Fruit fly (Drosophila melanogaster) whole organism, embryonic: ENCODE measurements around the gene TfIIA-S.

Experiments
- CG10979 ChIP-seq: fragments of 200-800 bp; sonication (Bioruptor generic); optimal IDR thresholded peaks from 2 replicates; lab custom pipeline; 2018; ENCODE audit warnings: missing biosample characterization, mild to moderate bottlenecking, missing genetic modification characterization, moderate library complexity
- CG12104 ChIP-seq: fragments of 200-800 bp; sonication (Bioruptor generic); optimal IDR thresholded peaks from 3 replicates; lab custom pipeline; 2016; ENCODE audit warnings: missing biosample characterization, missing genetic modification characterization
- CG14667 ChIP-seq: fragments of 200-800 bp; sonication (Bioruptor generic); IDR thresholded peaks from 2 replicates; pipeline ENCODE4 v1.3.6; 2022; ENCODE audit warnings: missing biosample characterization, missing genetic modification characterization
- CG1832 ChIP-seq: fragments of 200-800 bp; sonication (Bioruptor generic); optimal IDR thresholded peaks from 2 replicates; lab custom pipeline; 2017; ENCODE audit warnings: missing biosample characterization, mild to moderate bottlenecking, missing genetic modification characterization, inconsistent platforms
- CG18764 ChIP-seq: fragments of 200-800 bp; sonication (Bioruptor generic); optimal IDR thresholded peaks from 3 replicates; lab custom pipeline; 2016; ENCODE audit warnings: missing biosample characterization, missing genetic modification characterization
- CG2116 ChIP-seq: fragments of 200-800 bp; sonication (Bioruptor generic); optimal IDR thresholded peaks from 3 replicates; lab custom pipeline; 2018; ENCODE audit warnings: missing biosample characterization, mild to moderate bottlenecking, missing genetic modification characterization
- CG31441 ChIP-seq: fragments of 200-800 bp; sonication (Bioruptor generic); IDR thresholded peaks from 2 replicates; pipeline ENCODE4 v1.3.6; 2022; ENCODE audit warnings: missing biosample characterization, missing genetic modification characterization
- CG4424 ChIP-seq: fragments of 200-800 bp; sonication (Bioruptor generic); optimal IDR thresholded peaks from 3 replicates; lab custom pipeline; 2016; ENCODE audit warnings: missing biosample characterization, missing genetic modification characterization
- CG5953 ChIP-seq: fragments of 200-800 bp; sonication (Bioruptor generic); IDR thresholded peaks from 2 replicates; pipeline ENCODE4 v1.3.6; 2022; ENCODE audit warnings: missing biosample characterization, missing genetic modification characterization
- CG6765 ChIP-seq: fragments of 200-800 bp; sonication (Bioruptor generic); optimal IDR thresholded peaks from 3 replicates; lab custom pipeline; 2017; ENCODE audit warnings: missing biosample characterization, mild to moderate bottlenecking, missing genetic modification characterization
- CTCF ChIP-seq: fragments of 200-800 bp; sonication (Bioruptor generic); optimal IDR thresholded peaks from 2 replicates; lab custom pipeline; 2017; ENCODE audit warnings: missing biosample characterization, mild to moderate bottlenecking, missing genetic modification characterization, moderate library complexity
- CrebB ChIP-seq: fragments of 200-800 bp; sonication (Bioruptor generic); optimal IDR thresholded peaks from 3 replicates; lab custom pipeline; 2018; ENCODE audit warnings: missing biosample characterization, mild to moderate bottlenecking, missing genetic modification characterization
- Dek ChIP-seq: fragments of 200-800 bp; sonication (Bioruptor generic); optimal IDR thresholded peaks from 3 replicates; lab custom pipeline; 2019; ENCODE audit warnings: missing biosample characterization, mild to moderate bottlenecking, missing genetic modification characterization, moderate library complexity
- Dip3 ChIP-seq: fragments of 200-800 bp; sonication (Bioruptor generic); optimal IDR thresholded peaks from 3 replicates; lab custom pipeline; 2016; ENCODE audit warnings: missing biosample characterization, missing genetic modification characterization
- Dp ChIP-seq: fragments of 200-800 bp; sonication (Bioruptor generic); optimal IDR thresholded peaks from 2 replicates; lab custom pipeline; 2018; ENCODE audit warnings: missing biosample characterization, mild to moderate bottlenecking, missing genetic modification characterization, moderate library complexity
- Dref ChIP-seq: fragments of 200-800 bp; sonication (Bioruptor generic); IDR thresholded peaks from 2 replicates; pipeline ENCODE4 v1.3.6; 2022; ENCODE audit warnings: missing biosample characterization, missing genetic modification characterization
- Drgx ChIP-seq: fragments of 200-800 bp; sonication (Bioruptor generic); IDR thresholded peaks from 2 replicates; pipeline ENCODE4 v1.3.6; 2022; ENCODE audit warnings: missing biosample characterization, missing genetic modification characterization
- Fer3 ChIP-seq: fragments of 200-800 bp; sonication (Bioruptor generic); optimal IDR thresholded peaks from 2 replicates; lab custom pipeline; 2018; ENCODE audit warnings: missing biosample characterization, mild to moderate bottlenecking, missing genetic modification characterization, moderate library complexity
- H15 ChIP-seq: fragments of 200-800 bp; sonication (Bioruptor generic); IDR thresholded peaks from 3 replicates; pipeline ENCODE4 v1.3.6; 2022; ENCODE audit warnings: missing biosample characterization, missing genetic modification characterization
- Hr39 ChIP-seq: fragments of >200 bp; optimal IDR thresholded peaks from 2 replicates; lab custom pipeline; 2017
- Med ChIP-seq: fragments of 200-800 bp; sonication (Bioruptor generic); peaks from one replicate; lab custom pipeline; 2016; ENCODE audit warnings: missing biosample characterization, missing genetic modification characterization, mild to moderate bottlenecking, inconsistent platforms, moderate library complexity
- Sry-δ ChIP-seq: fragments of 200-800 bp; sonication (Bioruptor generic); optimal IDR thresholded peaks from 2 replicates; lab custom pipeline; 2016; ENCODE audit warnings: missing biosample characterization, missing genetic modification characterization
- ab ChIP-seq: fragments of 200-800 bp; sonication (Bioruptor generic); optimal IDR thresholded peaks from 2 replicates; lab custom pipeline; 2016; ENCODE audit warnings: missing biosample characterization, missing genetic modification characterization
- chif ChIP-seq, 2 experiments: fragments of 200-800 bp; sonication (Bioruptor generic); optimal IDR thresholded peaks; 3 replicates each; lab custom pipeline; 2016; ENCODE audit warnings: missing biosample characterization in 2 of 2, missing genetic modification characterization in 2 of 2
- chinmo ChIP-seq: fragments of 200-800 bp; sonication (Bioruptor generic); IDR thresholded peaks from 4 replicates; pipeline ENCODE4 v1.3.6; 2022; ENCODE audit warnings: missing biosample characterization, missing genetic modification characterization; ENCODE audit not compliant: partially characterized antibody
- danr ChIP-seq: fragments of 200-800 bp; sonication (Bioruptor generic); IDR thresholded peaks from 2 replicates; pipeline ENCODE4 v1.3.6; 2022; ENCODE audit warnings: missing biosample characterization, missing genetic modification characterization
- fd64A ChIP-seq: fragments of 200-800 bp; sonication (Bioruptor generic); optimal IDR thresholded peaks from 3 replicates; lab custom pipeline; 2018; ENCODE audit warnings: missing biosample characterization, mild to moderate bottlenecking, missing genetic modification characterization
- ftz-f1 ChIP-seq: fragments of 200-800 bp; sonication (Bioruptor generic); optimal IDR thresholded peaks from 2 replicates; lab custom pipeline; 2016; ENCODE audit warnings: missing biosample characterization, missing genetic modification characterization
- grau ChIP-seq: fragments of 200-800 bp; optimal IDR thresholded peaks from 3 replicates; lab custom pipeline; 2019; ENCODE audit warnings: missing biosample characterization, mild to moderate bottlenecking, missing genetic modification characterization, moderate library complexity
- h ChIP-seq: fragments of >200 bp; optimal IDR thresholded peaks from 2 replicates; lab custom pipeline; 2017
- p53 ChIP-seq: fragments of 200-800 bp; sonication (Bioruptor generic); optimal IDR thresholded peaks from 2 replicates; lab custom pipeline; 2016; ENCODE audit warnings: missing biosample characterization, missing genetic modification characterization
- pho ChIP-seq: fragments of 200-800 bp; sonication (Bioruptor generic); optimal IDR thresholded peaks from 2 replicates; lab custom pipeline; 2016; ENCODE audit warnings: missing biosample characterization, missing genetic modification characterization
- pita ChIP-seq: fragments of 200-800 bp; sonication (Bioruptor generic); optimal IDR thresholded peaks from 2 replicates; lab custom pipeline; 2017; ENCODE audit warnings: missing biosample characterization, mild to moderate bottlenecking, missing genetic modification characterization
- sqz ChIP-seq: fragments of 200-800 bp; sonication (Bioruptor generic); optimal IDR thresholded peaks from 3 replicates; lab custom pipeline; 2018; ENCODE audit warnings: missing biosample characterization, mild to moderate bottlenecking, missing genetic modification characterization
- stwl ChIP-seq: fragments of 200-800 bp; sonication (Bioruptor generic); optimal IDR thresholded peaks from 3 replicates; lab custom pipeline; 2018; ENCODE audit warnings: missing biosample characterization, mild to moderate bottlenecking, missing genetic modification characterization, moderate library complexity
- tio ChIP-seq: fragments of 200-800 bp; sonication (Bioruptor generic); optimal IDR thresholded peaks from 2 replicates; lab custom pipeline; 2017; ENCODE audit warnings: missing biosample characterization, missing genetic modification characterization, inconsistent platforms
- vvl ChIP-seq: fragments of 200-800 bp; sonication (Bioruptor generic); IDR thresholded peaks from 2 replicates; pipeline ENCODE4 v1.3.6; 2022; ENCODE audit warnings: missing biosample characterization, missing genetic modification characterization

The TfIIA-S gene

DNA sequence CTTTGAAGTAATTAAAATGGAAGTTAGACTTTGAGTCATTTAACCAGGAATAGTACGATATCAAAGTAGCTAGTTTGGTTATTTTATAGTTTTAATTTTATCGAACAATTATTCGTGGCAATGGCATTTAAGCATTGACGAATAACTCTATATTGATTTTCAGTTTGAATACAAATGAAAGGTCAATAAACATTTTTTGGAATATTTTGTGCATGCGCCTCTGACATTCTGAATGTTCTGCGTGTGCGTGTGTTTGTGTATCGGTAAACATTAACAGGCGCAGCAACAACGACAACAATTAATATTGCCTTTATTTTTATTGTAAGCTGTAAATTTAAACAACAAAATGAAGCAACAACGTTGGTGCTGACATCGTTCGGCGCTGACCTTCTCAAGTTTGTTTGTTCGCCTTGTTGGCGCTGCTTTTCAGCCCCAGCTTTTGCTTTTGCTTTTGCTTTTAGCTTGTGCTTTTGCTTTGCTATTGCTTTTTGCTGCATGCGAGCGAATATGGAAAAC lies 18.5 kb upstream of the TfIIA-S start (continued):
- TF ChIP-seq Dp (GFP tag; lab: Kevin White, UChicago) (no peak), H15 (GFP tag; lab: Robert Waterston, UW) (no peak), fd64A (GFP tag; lab: Kevin White, UChicago) (peak; percentile 64), chif (GFP tag; optimal IDR thresholded peaks at IDR 0.05; lab: Kevin White, UChicago) (peak in 1 of 2 experiments; percentile 1), CG18764 (GFP tag; lab: Kevin White, UChicago) (peak; percentile 39), h (lab: Kevin White, UChicago) (no peak), grau (tag; lab: Kevin White, UChicago) (peak; percentile 17), Dref (GFP tag; lab: Robert Waterston, UW) (no peak)

- TF ChIP-seq pita (GFP tag; lab: Kevin White, UChicago) (no peak), p53 (GFP tag; lab: Kevin White, UChicago) (no peak), CG1832 (GFP tag; lab: Kevin White, UChicago) (no peak), CG6765 (GFP tag; lab: Kevin White, UChicago) (no peak), chinmo (GFP tag; lab: Robert Waterston, UW) (0 out of 4 replicates have a peak, but pooled peaks have one; percentile 68), ftz-f1 (GFP tag; lab: Kevin White, UChicago) (no peak), CG14667 (GFP tag; lab: Robert Waterston, UW) (no peak), sqz (no peak)
- TF ChIP-seq, all 482 proteins: peak for 1
These were observed 12.6 kb upstream of the TfIIA-S start for dm6 chr3R:23903425-23903824.

dm6 chr3R:23902557-23902956 lies 11.7 kb upstream of the TfIIA-S start:
- TF ChIP-seq CG2116 (GFP tag; lab: Kevin White, UChicago) (peak; percentile 91), Hr39 (lab: Kevin White, UChicago) (no peak), danr (GFP tag; lab: Robert Waterston, UW) (no peak), CTCF (peak; percentile 60), stwl (tag; lab: Kevin White, UChicago) (peak; percentile 81), Med (GFP tag; lab: Kevin White, UChicago) (peak; percentile 34), vvl (GFP tag; lab: Robert Waterston, UW) (0 out of 2 replicates have a peak, but pooled peaks have one; percentile 16)

- TF ChIP-seq CG31441 (GFP tag; lab: Robert Waterston, UW), result no peak
- TF ChIP-seq Dip3 (GFP tag; lab: Kevin White, UChicago), result no peak
- 0 out of 2 replicates have a peak, but pooled peaks have one; percentile 12 for TF ChIP-seq Drgx (GFP tag; lab: Robert Waterston, UW)
- TF ChIP-seq CG12104 (GFP tag; lab: Kevin White, UChicago), result no peak
These were observed 11.2 kb upstream of the TfIIA-S start for dm6 chr3R:23902034-23902433.

- TF ChIP-seq CG10979 (tag; lab: Kevin White, UChicago) (peak; percentile 60), CTCF (peak; percentile 81), Fer3 (no peak)
These were observed 9.2 kb upstream of the TfIIA-S start for dm6 chr3R:23900092-23900491.

DNA sequence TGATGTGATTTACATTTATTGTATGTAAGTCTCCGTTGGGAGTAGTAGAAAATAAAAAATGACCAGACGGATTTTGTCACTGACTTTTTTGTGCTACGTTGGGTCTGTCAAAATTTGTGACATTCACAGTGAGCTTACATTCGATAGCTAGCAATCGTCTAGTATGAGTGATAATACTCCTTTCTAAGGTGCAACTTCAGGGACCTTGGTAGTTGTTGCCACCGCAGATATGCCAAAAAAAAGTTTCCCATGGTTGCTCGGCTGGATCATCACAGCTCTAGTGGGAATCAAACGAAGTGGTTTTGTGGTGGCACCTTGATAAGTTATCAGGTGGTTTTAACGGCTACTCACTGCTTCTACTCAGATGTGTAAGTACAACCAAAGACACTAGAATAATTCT lies 2.6 kb upstream of the TfIIA-S start, which contains the start of gene tbrd-1:
tbrd-1 (minus strand) TSS at position 101 of the 400 bp plus-strand sequence.
- no peak for TF ChIP-seq ab (GFP tag; lab: Kevin White, UChicago)
- no peak for TF ChIP-seq CG5953 (GFP tag; lab: Robert Waterston, UW)
- no peak for TF ChIP-seq CG4424 (GFP tag; lab: Kevin White, UChicago)
- TF ChIP-seq pho (GFP tag; lab: Kevin White, UChicago), result no peak
- no peak for TF ChIP-seq tio (GFP tag; lab: Kevin White, UChicago)
- no peak for TF ChIP-seq Sry-δ (GFP tag; lab: Kevin White, UChicago)
- no peak for TF ChIP-seq CrebB (tag; lab: Kevin White, UChicago)
- TF ChIP-seq Dek, result no peak
